Fruit fly (Drosophila melanogaster): ENCODE measurements around the gene CG14877.
A peak's percentile ranks its signal among the peaks of the same experiment; 100 is the strongest.

Gene CG14877

dm6 chr3R:15934952-15935351, 39.1 kb upstream of the CG14877 start, which contains the start of gene Sap47 (continued):
- TF ChIP-seq CG17612 (GFP tag; IDR thresholded peaks at IDR 0.05): no peak
- peak; percentile 2 for TF ChIP-seq twi (tag; optimal IDR thresholded peaks at IDR 0.05)
- TF ChIP-seq esg (GFP tag; conservative IDR thresholded peaks at IDR 0.05): no peak
- TF ChIP-seq Gug (GFP tag; IDR thresholded peaks at IDR 0.05): no peak
- TF ChIP-seq CG15479 (GFP tag; optimal IDR thresholded peaks at IDR 0.05): peak; percentile 34
- no peak for TF ChIP-seq Oli (tag; optimal IDR thresholded peaks at IDR 0.05)
- TF ChIP-seq CkIIα-i1 (GFP tag; IDR thresholded peaks at IDR 0.05): no peak
- TF ChIP-seq CG4282 (GFP tag; optimal IDR thresholded peaks at IDR 0.05): no peak
- no peak for TF ChIP-seq CG11093 (GFP tag; IDR thresholded peaks at IDR 0.05)
- no peak for TF ChIP-seq CG31441 (GFP tag; IDR thresholded peaks at IDR 0.05)
- TF ChIP-seq ERR (GFP tag; optimal IDR thresholded peaks at IDR 0.05): no peak
- TF ChIP-seq Ptx1 (GFP tag; IDR thresholded peaks at IDR 0.05): no peak
- no peak for TF ChIP-seq ind (GFP tag; optimal IDR thresholded peaks at IDR 0.05)
- no peak for TF ChIP-seq CG8388 (GFP tag; optimal IDR thresholded peaks at IDR 0.05)
- TF ChIP-seq Sry-δ (GFP tag; optimal IDR thresholded peaks at IDR 0.05): peak; percentile 80
- no peak for TF ChIP-seq corto (GFP tag; optimal IDR thresholded peaks at IDR 0.05)
- TF ChIP-seq YL-1 (GFP tag; optimal IDR thresholded peaks at IDR 0.05): peak; percentile 59
- TF ChIP-seq CG10274 (GFP tag; optimal IDR thresholded peaks at IDR 0.05): no peak
- no peak for TF ChIP-seq CG8944 (GFP tag; optimal IDR thresholded peaks at IDR 0.05)
- no peak for TF ChIP-seq D19B (GFP tag; optimal IDR thresholded peaks at IDR 0.05)
- TF ChIP-seq p53 (GFP tag; optimal IDR thresholded peaks at IDR 0.05): no peak
- TF ChIP-seq en (GFP tag; optimal IDR thresholded peaks at IDR 0.05): no peak
- 0 out of 2 replicates have a peak, but pooled peaks have one; percentile 21 for TF ChIP-seq rib (GFP tag; IDR thresholded peaks at IDR 0.05)
- no peak for TF ChIP-seq CG8765 (GFP tag; IDR thresholded peaks at IDR 0.05)
- TF ChIP-seq Adf1 (GFP tag; IDR thresholded peaks at IDR 0.05): peak; percentile 39; the same call in 1 of the 2 replicates
- no peak for TF ChIP-seq CTCF (GFP tag; optimal IDR thresholded peaks at IDR 0.05)
- no peak for TF ChIP-seq zf30C (GFP tag; optimal IDR thresholded peaks at IDR 0.05)
- TF ChIP-seq Ssrp (tag; optimal IDR thresholded peaks at IDR 0.05): no peak
- no peak for TF ChIP-seq Gsc (GFP tag; IDR thresholded peaks at IDR 0.05)
- no peak for TF ChIP-seq tx (GFP tag; optimal IDR thresholded peaks at IDR 0.05)
- no peak for TF ChIP-seq Eip74EF (GFP tag; optimal IDR thresholded peaks at IDR 0.05)
- TF ChIP-seq CG42726 (GFP tag; IDR thresholded peaks at IDR 0.05; ENCODE audit: partially characterized antibody): peak; percentile 81
- no peak for TF ChIP-seq jing (GFP tag; optimal IDR thresholded peaks at IDR 0.05)
- no peak for TF ChIP-seq pan (optimal IDR thresholded peaks at IDR 0.05)
- no peak for TF ChIP-seq pan (GFP tag; optimal IDR thresholded peaks at IDR 0.05 in 1 of 2, IDR thresholded peaks at IDR 0.05 in 1 of 2)
- TF ChIP-seq sens (GFP tag): peak; percentile 54
- TF ChIP-seq luna (GFP tag; optimal IDR thresholded peaks at IDR 0.05): no peak
- TF ChIP-seq CG1233 (GFP tag; optimal IDR thresholded peaks at IDR 0.05): no peak
- TF ChIP-seq H15 (GFP tag; IDR thresholded peaks at IDR 0.05): no peak
- no peak for TF ChIP-seq CG3065 (GFP tag; optimal IDR thresholded peaks at IDR 0.05)
- TF ChIP-seq CG6854 (GFP tag; optimal IDR thresholded peaks at IDR 0.05): no peak
- no peak for TF ChIP-seq CG6683 (GFP tag; optimal IDR thresholded peaks at IDR 0.05)
- no peak for TF ChIP-seq CG17802 (tag; optimal IDR thresholded peaks at IDR 0.05)
- no peak for TF ChIP-seq CG11723 (GFP tag; optimal IDR thresholded peaks at IDR 0.05)
- no peak for TF ChIP-seq z (GFP tag; IDR thresholded peaks at IDR 0.05)
- peak; percentile 97 for TF ChIP-seq ewg (GFP tag; optimal IDR thresholded peaks at IDR 0.05)
- no peak for TF ChIP-seq NC2α (GFP tag; optimal IDR thresholded peaks at IDR 0.05)
- no peak for TF ChIP-seq Abd-B (GFP tag; optimal IDR thresholded peaks at IDR 0.05)
- no peak for TF ChIP-seq Hmx (GFP tag; optimal IDR thresholded peaks at IDR 0.05)
- no peak for TF ChIP-seq Dip2 (GFP tag; IDR thresholded peaks at IDR 0.05)
- no peak for TF ChIP-seq CG7357 (GFP tag; IDR thresholded peaks at IDR 0.05)
- no peak for TF ChIP-seq CG10959 (GFP tag; IDR thresholded peaks at IDR 0.05)
- TF ChIP-seq onecut (GFP tag; IDR thresholded peaks at IDR 0.05): peak; percentile 80
- peak; percentile 38 for TF ChIP-seq Sin3A (optimal IDR thresholded peaks at IDR 0.05)
